Worm (Caenorhabditis elegans): ENCODE results near the gene ZC449.2.

DNA sequence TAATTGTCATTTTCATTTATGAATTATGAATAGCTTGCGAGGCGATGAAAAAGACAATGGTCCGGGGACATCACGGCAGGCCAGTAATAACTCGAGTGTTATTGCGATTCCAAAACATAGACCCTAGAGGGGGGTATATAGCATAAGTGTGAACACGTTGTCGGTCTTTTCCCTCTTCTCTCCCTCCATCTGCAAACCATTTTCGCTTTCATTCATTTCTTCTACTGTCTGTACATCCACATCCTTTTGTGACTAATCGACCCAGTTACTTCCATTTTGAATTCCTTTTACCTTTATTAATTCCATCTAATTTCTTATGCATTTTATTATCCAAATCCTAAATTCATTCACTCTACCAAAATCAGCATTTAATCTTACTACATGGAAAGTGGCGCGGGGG, 49.9 kb downstream of the ZC449.2 start:
- no peak for TF ChIP-seq unc-62 (GFP tag; optimal IDR thresholded peaks at IDR 0.05)
- no peak for TF ChIP-seq B0019.2 (GFP tag; conservative IDR thresholded peaks at IDR 0.05)
- no peak for TF ChIP-seq atf-7 (tag; optimal IDR thresholded peaks at IDR 0.05)
- no peak for TF ChIP-seq sea-2 (GFP tag; IDR thresholded peaks at IDR 0.05)
- TF ChIP-seq ama-1 (optimal IDR thresholded peaks at IDR 0.05) = no peak
- TF ChIP-seq ama-1 (GFP tag; optimal IDR thresholded peaks at IDR 0.05) = no peak
- no peak for TF ChIP-seq mcd-1 (GFP tag; IDR thresholded peaks at IDR 0.05)
- no peak for TF ChIP-seq unc-130 (GFP tag; optimal IDR thresholded peaks at IDR 0.05)
- no peak for TF ChIP-seq B0336.3 (GFP tag; IDR thresholded peaks at IDR 0.05)
- no peak for TF ChIP-seq aptf-2 (GFP tag; conservative IDR thresholded peaks at IDR 0.05)
- no peak for TF ChIP-seq dpl-1 (GFP tag; optimal IDR thresholded peaks at IDR 0.05)
- TF ChIP-seq somi-1 (GFP tag; optimal IDR thresholded peaks at IDR 0.05) = no peak
- TF ChIP-seq C17E4.6 (GFP tag; IDR thresholded peaks at IDR 0.05) = no peak
- TF ChIP-seq pha-4 (tag; optimal IDR thresholded peaks at IDR 0.05) = no peak
